Worm (Caenorhabditis elegans) whole organism, L3 larva: ENCODE measurements around the gene cki-2.

Experiments used
- R02D3.7 ChIP-seq: fragments of 150-350 bp; optimal IDR thresholded peaks from 2 replicates; lab custom pipeline; 2014; ENCODE audit warnings: missing biosample characterization, missing genetic modification characterization
- ceh-16 ChIP-seq: sonication (generic microtip); optimal IDR thresholded peaks from 2 replicates; lab custom pipeline; 2017; ENCODE audit warnings: missing biosample characterization, missing genetic modification characterization
- ceh-82 ChIP-seq: fragments of 150-350 bp; optimal IDR thresholded peaks from 2 replicates; lab custom pipeline; 2014; ENCODE audit warnings: missing biosample characterization, missing genetic modification characterization
- daf-12 ChIP-seq: fragments of 150-350 bp; optimal IDR thresholded peaks from 2 replicates; lab custom pipeline; 2014; ENCODE audit warnings: missing biosample characterization, missing genetic modification reagents, missing genetic modification characterization
- fos-1 ChIP-seq: fragments of 150-350 bp; optimal IDR thresholded peaks from 2 replicates; lab custom pipeline; 2014; ENCODE audit warnings: missing biosample characterization, missing genetic modification characterization
- nhr-12 ChIP-seq: fragments of 150-350 bp; optimal IDR thresholded peaks from 2 replicates; lab custom pipeline; 2014; ENCODE audit warnings: missing biosample characterization, missing genetic modification characterization

DNA sequence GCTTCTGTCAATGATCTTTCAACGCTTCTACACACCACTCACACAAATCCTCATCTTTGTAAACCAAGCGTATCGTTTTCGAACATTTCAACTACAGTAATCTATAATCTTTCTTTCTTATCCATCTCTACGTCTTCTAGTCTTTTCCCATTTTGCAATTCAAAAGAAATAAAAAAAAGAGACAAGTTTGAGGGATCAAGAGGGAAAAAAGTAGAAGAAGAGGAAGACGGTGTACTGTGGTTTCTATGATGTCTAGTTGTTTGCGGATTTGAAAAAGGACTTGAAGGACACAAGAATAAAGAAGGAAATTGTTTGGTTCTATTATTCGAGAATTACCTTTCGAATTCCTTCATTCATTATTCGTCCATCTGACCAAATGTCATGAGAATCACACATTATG is 23.8 kb upstream of the cki-2 start:
- TF ChIP-seq R02D3.7 (no peak), ceh-82 (tag; lab: Kevin White, UChicago) (no peak), fos-1 (tag; lab: Kevin White, UChicago) (no peak), daf-12 (tag; lab: Kevin White, UChicago) (no peak), ceh-16 (tag; lab: Kevin White, UChicago) (no peak), nhr-12 (no peak)
